Worm (Caenorhabditis elegans) whole organism, mixed stage, embryonic: ENCODE measurements around the gene K05F6.10.

ENCODE experiments used
- ceh-83 ChIP-seq: fragments of 200-800 bp; sonication (Bioruptor generic); optimal IDR thresholded peaks from 2 replicates; lab custom pipeline; 2018; ENCODE audit warnings: mild to moderate bottlenecking, missing genetic modification characterization, missing compliant biosample characterization
- flh-1 ChIP-seq: fragments of 200-800 bp; sonication (Bioruptor generic); optimal IDR thresholded peaks from 2 replicates; lab custom pipeline; 2018; ENCODE audit warnings: mild to moderate bottlenecking, missing genetic modification characterization, moderate library complexity, missing compliant biosample characterization
- lin-13 ChIP-seq: fragments of 150-350 bp; optimal IDR thresholded peaks from 2 replicates; lab custom pipeline; 2014; ENCODE audit warnings: missing biosample characterization, missing genetic modification characterization
- lsy-2 ChIP-seq: fragments of 150-350 bp; optimal IDR thresholded peaks from 2 replicates; lab custom pipeline; 2014; ENCODE audit warnings: missing biosample characterization, missing genetic modification characterization
- nhr-28 ChIP-seq: fragments of 150-350 bp; optimal IDR thresholded peaks from 2 replicates; lab custom pipeline; 2014; ENCODE audit warnings: missing biosample characterization, missing genetic modification characterization
- sem-2 ChIP-seq: fragments of 200-800 bp; sonication (Bioruptor generic); optimal IDR thresholded peaks from 2 replicates; lab custom pipeline; 2018; ENCODE audit warnings: mild to moderate bottlenecking, missing genetic modification characterization, missing compliant biosample characterization
- snpc-4 ChIP-seq: fragments of 150-350 bp; optimal IDR thresholded peaks from 2 replicates; lab custom pipeline; 2014; ENCODE audit warnings: missing biosample characterization, missing genetic modification characterization

ce11 chrII:1625666-1626065, 49.7 kb upstream of the K05F6.10 start, which contains the start of gene C08E3.14:
- TF ChIP-seq flh-1 (GFP tag; lab: Kevin White, UChicago) (no peak), ceh-83 (GFP tag; lab: Kevin White, UChicago) (no peak), sem-2 (no peak), lsy-2 (tag; lab: Kevin White, UChicago) (no peak), lin-13 (tag; lab: Kevin White, UChicago) (no peak), snpc-4 (no peak), nhr-28 (no peak)
